Worm (Caenorhabditis elegans): ENCODE data around the gene daf-9.

ce11 chrX:6205325-6205724 lies 8.6 kb downstream of the daf-9 start:
- TF ChIP-seq cog-1 (tag; optimal IDR thresholded peaks at IDR 0.05) (no peak), ztf-29 (GFP tag; IDR thresholded peaks at IDR 0.05) (no peak), med-1 (GFP tag; optimal IDR thresholded peaks at IDR 0.05; ENCODE audit: insufficient read depth) (no peak), ref-1 (GFP tag; conservative IDR thresholded peaks at IDR 0.05) (no peak)

Data from whole organism, midembryonic.